Fruit fly (Drosophila melanogaster): ENCODE results near the gene CG4022.

DNA sequence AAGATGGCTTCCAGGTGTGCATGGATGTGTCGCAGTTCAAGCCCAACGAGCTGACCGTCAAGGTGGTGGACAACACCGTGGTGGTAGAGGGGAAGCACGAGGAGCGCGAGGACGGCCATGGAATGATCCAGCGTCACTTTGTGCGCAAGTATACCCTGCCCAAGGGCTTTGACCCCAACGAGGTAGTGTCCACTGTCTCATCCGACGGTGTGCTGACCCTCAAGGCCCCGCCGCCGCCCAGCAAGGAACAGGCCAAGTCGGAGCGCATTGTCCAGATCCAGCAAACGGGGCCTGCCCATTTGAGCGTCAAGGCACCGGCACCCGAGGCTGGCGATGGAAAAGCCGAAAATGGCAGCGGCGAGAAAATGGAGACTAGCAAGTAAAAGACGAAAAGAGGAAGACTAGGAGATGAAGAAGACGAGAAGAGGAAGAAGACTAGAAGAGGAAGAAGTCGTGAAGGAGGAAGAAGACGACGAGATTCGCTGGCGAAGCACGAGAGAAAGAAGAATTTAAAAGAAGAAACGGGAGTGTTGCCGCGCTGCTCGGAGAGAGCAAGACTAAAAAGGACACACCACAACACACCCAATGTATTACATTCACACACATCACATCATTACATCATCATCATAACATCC lies 26.1 kb downstream of the CG4022 start:
- no peak for TF ChIP-seq pum (GFP tag; optimal IDR thresholded peaks at IDR 0.05)
- no peak for TF ChIP-seq CG11398 (GFP tag; optimal IDR thresholded peaks at IDR 0.05)
- no peak for TF ChIP-seq cg (GFP tag; optimal IDR thresholded peaks at IDR 0.05)
- TF ChIP-seq CG10147 (GFP tag; optimal IDR thresholded peaks at IDR 0.05) = no peak
- TF ChIP-seq CG7839 (tag; optimal IDR thresholded peaks at IDR 0.05) = no peak
- no peak for TF ChIP-seq vfl (GFP tag; optimal IDR thresholded peaks at IDR 0.05)
- no peak for TF ChIP-seq CG6791 (GFP tag; IDR thresholded peaks at IDR 0.05; ENCODE audit: partially characterized antibody)
- no peak for TF ChIP-seq crp (GFP tag; optimal IDR thresholded peaks at IDR 0.05)

Measured in whole organism, embryonic.